Worm (Caenorhabditis elegans): ENCODE data around the gene F26F12.5.

The F26F12.5 gene

ce11 chrV:5843415-5844337 is 21.3 kb downstream of the F26F12.5 start (continued):
- TF ChIP-seq daf-8 (GFP tag; IDR thresholded peaks at IDR 0.05) = no peak
- TF ChIP-seq nhr-102 (tag; optimal IDR thresholded peaks at IDR 0.05) = peak; percentile 39
- TF ChIP-seq T26A8.4 (GFP tag; IDR thresholded peaks at IDR 0.05) = peak; percentile 10; the same call in 1 of the 2 replicates
- no peak for TF ChIP-seq F10B5.3 (tag; optimal IDR thresholded peaks at IDR 0.05)
- peak; percentile 91 for TF ChIP-seq nhr-28 (tag; optimal IDR thresholded peaks at IDR 0.05)
- no peak for TF ChIP-seq F49E8.2 (tag; optimal IDR thresholded peaks at IDR 0.05; ENCODE audit: borderline replicate concordance)
- peak in 1 of 2 experiments; percentile 95 for TF ChIP-seq unc-62 (GFP tag; optimal IDR thresholded peaks at IDR 0.05 in 1 of 2)
- TF ChIP-seq unc-62 (tag; optimal IDR thresholded peaks at IDR 0.05) = no peak
- peak; percentile 62 for TF ChIP-seq T20F7.1 (GFP tag; optimal IDR thresholded peaks at IDR 0.05)
- TF ChIP-seq sdz-12 (GFP tag; optimal IDR thresholded peaks at IDR 0.05) = no peak
- no peak for TF ChIP-seq ceh-44 (GFP tag; IDR thresholded peaks at IDR 0.05)
- peak; percentile 70 for TF ChIP-seq aha-1 (tag)
- TF ChIP-seq ceh-28 (tag; optimal IDR thresholded peaks at IDR 0.05) = no peak

ce11 chrV:5842507-5843144 is 22.4 kb downstream of the F26F12.5 start:
- TF ChIP-seq ceh-32 (tag; optimal IDR thresholded peaks at IDR 0.05; ENCODE audit: poor library complexity) (no peak), nhr-28 (tag; optimal IDR thresholded peaks at IDR 0.05) (peak; percentile 67), F26F4.8 (GFP tag; conservative IDR thresholded peaks at IDR 0.05) (no peak), T26A8.4 (GFP tag; IDR thresholded peaks at IDR 0.05) (no peak; the same call in 1 of the 2 replicates), mxl-3 (GFP tag; optimal IDR thresholded peaks at IDR 0.05) (no peak), ceh-62 (tag; optimal IDR thresholded peaks at IDR 0.05) (no peak), D1046.2 (GFP tag; IDR thresholded peaks at IDR 0.05) (0 out of 2 replicates have a peak, but pooled peaks have one; percentile 31), daf-16 (GFP tag; optimal IDR thresholded peaks at IDR 0.05) (no peak), daf-16 (tag; optimal IDR thresholded peaks at IDR 0.05) (peak; percentile 47), nhr-42 (GFP tag; IDR thresholded peaks at IDR 0.05) (no peak), saeg-2 (GFP tag; IDR thresholded peaks at IDR 0.05) (no peak), nhr-48 (tag; optimal IDR thresholded peaks at IDR 0.05) (peak; percentile 19), nhr-41 (GFP tag; IDR thresholded peaks at IDR 0.05) (no peak), mep-1 (tag; optimal IDR thresholded peaks at IDR 0.05) (peak; percentile 24), dmd-8 (GFP tag; IDR thresholded peaks at IDR 0.05) (no peak), ZK337.2 (GFP tag; IDR thresholded peaks at IDR 0.05) (no peak), zag-1 (tag; optimal IDR thresholded peaks at IDR 0.05) (no peak), F44E2.7 (GFP tag; IDR thresholded peaks at IDR 0.05) (no peak), pqm-1 (tag; optimal IDR thresholded peaks at IDR 0.05) (no peak), aha-1 (tag) (peak; percentile 96), daf-19 (GFP tag; conservative IDR thresholded peaks at IDR 0.05) (no peak), lsy-2 (tag; optimal IDR thresholded peaks at IDR 0.05) (no peak), jun-1 (tag; optimal IDR thresholded peaks at IDR 0.05) (no peak), php-3 (GFP tag; IDR thresholded peaks at IDR 0.05) (peak; percentile 41; the same call in 1 of the 2 replicates), aly-2 (tag; optimal IDR thresholded peaks at IDR 0.05) (no peak), lin-15B (tag; optimal IDR thresholded peaks at IDR 0.05) (no peak), ZK546.5 (tag; optimal IDR thresholded peaks at IDR 0.05) (no peak), skn-1 (tag; optimal IDR thresholded peaks at IDR 0.05) (no peak), ceh-44 (GFP tag; IDR thresholded peaks at IDR 0.05) (no peak), unc-39 (tag; optimal IDR thresholded peaks at IDR 0.05) (no peak), tra-1 (GFP tag; IDR thresholded peaks at IDR 0.05) (0 out of 2 replicates have a peak, but pooled peaks have one; percentile 5), ces-1 (GFP tag; optimal IDR thresholded peaks at IDR 0.05) (no peak), tag-97 (GFP tag; IDR thresholded peaks at IDR 0.05) (no peak), zip-11 (GFP tag; IDR thresholded peaks at IDR 0.05) (no peak), nhr-76 (tag; optimal IDR thresholded peaks at IDR 0.05) (no peak), vab-7 (GFP tag; IDR thresholded peaks at IDR 0.05) (no peak), madf-5 (GFP tag; IDR thresholded peaks at IDR 0.05) (0 out of 4 replicates have a peak, but pooled peaks of 1 of the 2 experiments have one; percentile 42), F10B5.3 (tag; optimal IDR thresholded peaks at IDR 0.05) (no peak), dmd-6 (GFP tag; IDR thresholded peaks at IDR 0.05) (peak; percentile 26), nhr-237 (tag; optimal IDR thresholded peaks at IDR 0.05) (no peak)
